Worm (Caenorhabditis elegans) whole organism, L4 larva: ENCODE measurements around the gene tsp-20.

Source experiments
- F49E8.2 ChIP-seq: sonication (generic microtip); optimal IDR thresholded peaks from 2 replicates; lab custom pipeline; 2016; ENCODE audit warnings: missing compliant biosample characterization, mild to moderate bottlenecking, missing genetic modification characterization, borderline replicate concordance
- ZK546.5 ChIP-seq, 2 experiments: sonication (generic microtip); optimal IDR thresholded peaks; 2 replicates each; lab custom pipeline; 2017; ENCODE audit warnings: missing biosample characterization in 2 of 2, missing genetic modification characterization in 2 of 2
- aly-2 ChIP-seq: sonication (generic microtip); optimal IDR thresholded peaks from 2 replicates; lab custom pipeline; 2018; ENCODE audit warnings: missing biosample characterization, missing genetic modification characterization
- duxl-1 ChIP-seq: sonication (generic microtip); optimal IDR thresholded peaks from 2 replicates; lab custom pipeline; 2016; ENCODE audit warnings: mild to moderate bottlenecking, missing genetic modification characterization, moderate library complexity, missing compliant biosample characterization; ENCODE audit not compliant: poor library complexity
- egl-27 ChIP-seq: sonication (generic microtip); optimal IDR thresholded peaks from 3 replicates; lab custom pipeline; 2017; ENCODE audit warnings: missing biosample characterization, missing genetic modification reagents, missing genetic modification characterization
- lsy-2 ChIP-seq, 2 experiments: fragments of 150-350 bp in 1 of 2; sonication (generic microtip) in 1 of 2; optimal IDR thresholded peaks; 2 replicates each; lab custom pipeline; 2014 to 2017; ENCODE audit warnings: missing biosample characterization in 2 of 2, missing genetic modification characterization in 2 of 2
- mep-1 ChIP-seq: fragments of 150-350 bp; sonication (generic microtip); optimal IDR thresholded peaks from 3 replicates; lab custom pipeline; 2014; ENCODE audit warnings: missing biosample characterization, missing genetic modification characterization
- nhr-237 ChIP-seq: sonication (generic microtip); optimal IDR thresholded peaks from 2 replicates; lab custom pipeline; 2017; ENCODE audit warnings: missing biosample characterization, missing genetic modification characterization
- nhr-76 ChIP-seq: fragments of 150-350 bp; optimal IDR thresholded peaks from 2 replicates; lab custom pipeline; 2014; ENCODE audit warnings: missing biosample characterization, missing genetic modification characterization
- pha-4 ChIP-seq, 2 experiments: fragments of 150-350 bp in 1 of 2; fragments of 200-800 bp in 1 of 2; sonication (Bioruptor generic) in 1 of 2; IDR thresholded peaks in 1 of 2; optimal IDR thresholded peaks in 1 of 2; 2 replicates each; pipeline versions ENCODE4 v1.3.6 to Lab custom; 2014 to 2022; ENCODE audit warnings: missing genetic modification characterization in 2 of 2, missing genetic modification reagents in 2 of 2, missing biosample characterization in 1 of 2, missing compliant biosample characterization in 1 of 2
- snpc-1.2 ChIP-seq: fragments of 200-800 bp; sonication (Bioruptor generic); IDR thresholded peaks from 2 replicates; pipeline ENCODE4 v1.3.6; 2022; ENCODE audit warnings: missing genetic modification reagents, missing genetic modification characterization, missing compliant biosample characterization
- unc-130 ChIP-seq: sonication (generic microtip); optimal IDR thresholded peaks from 2 replicates; lab custom pipeline; 2016; ENCODE audit warnings: missing genetic modification reagents, missing genetic modification characterization, missing compliant biosample characterization
- vab-7 ChIP-seq: fragments of 200-800 bp; sonication (Bioruptor generic); IDR thresholded peaks from 2 replicates; pipeline ENCODE4 v1.3.6; 2022; ENCODE audit warnings: missing genetic modification reagents, missing genetic modification characterization, missing compliant biosample characterization
- ztf-11 ChIP-seq: fragments of 150-350 bp; optimal IDR thresholded peaks from 2 replicates; lab custom pipeline; 2014; ENCODE audit warnings: missing biosample characterization, missing genetic modification characterization

DNA sequence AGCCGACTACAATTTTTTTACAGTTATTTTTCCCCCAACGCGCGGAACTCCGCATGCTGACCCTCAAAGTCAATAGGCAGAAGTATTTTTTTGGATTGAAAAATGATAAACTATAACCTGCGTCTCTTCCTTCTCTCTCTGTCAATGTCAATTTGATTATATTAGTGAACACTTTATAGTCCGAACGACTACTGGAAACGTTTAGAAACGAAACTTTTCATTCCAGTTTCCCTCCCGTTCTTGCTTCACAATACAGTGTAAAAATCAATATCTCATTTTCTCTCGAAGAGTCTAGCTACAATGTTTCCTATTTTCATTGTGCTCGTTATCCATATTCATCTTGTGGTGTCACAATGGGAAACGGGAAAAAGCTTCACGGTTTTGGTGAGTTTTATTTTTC is 34.4 kb upstream of the tsp-20 start, which contains the start of gene lgc-24:
- TF ChIP-seq mep-1 (tag; lab: Kevin White, UChicago) (no peak), ZK546.5 (tag; optimal IDR thresholded peaks at IDR 0.05; lab: Kevin White, UChicago) (no peak), nhr-237 (tag; lab: Kevin White, UChicago) (no peak), egl-27 (tag; lab: Kevin White, UChicago) (no peak), pha-4 (GFP tag; IDR thresholded peaks at IDR 0.05; lab: Robert Waterston, UW) (no peak), pha-4 (tag; optimal IDR thresholded peaks at IDR 0.05; lab: Kevin White, UChicago) (no peak), nhr-76 (tag; lab: Kevin White, UChicago) (no peak), ztf-11 (tag; lab: Kevin White, UChicago) (no peak), snpc-1.2 (GFP tag; lab: Robert Waterston, UW) (no peak), duxl-1 (tag; lab: Kevin White, UChicago) (no peak), unc-130 (GFP tag; lab: Kevin White, UChicago) (no peak), lsy-2 (tag; optimal IDR thresholded peaks at IDR 0.05; lab: Kevin White, UChicago) (no peak), aly-2 (tag; lab: Kevin White, UChicago) (no peak), vab-7 (GFP tag; lab: Robert Waterston, UW) (no peak), F49E8.2 (tag; lab: Kevin White, UChicago) (no peak)
